Fruit fly (Drosophila melanogaster): Measurements from ENCODE around the gene Bx42.

- no peak for TF ChIP-seq CG8301 (tag; optimal IDR thresholded peaks at IDR 0.05)
- no peak for TF ChIP-seq CG4496 (GFP tag; IDR thresholded peaks at IDR 0.05)
- no peak for TF ChIP-seq CG15710 (tag; optimal IDR thresholded peaks at IDR 0.05)
- TF ChIP-seq gl (tag; optimal IDR thresholded peaks at IDR 0.05) = no peak
- no peak for TF ChIP-seq Pif1A (GFP tag; optimal IDR thresholded peaks at IDR 0.05)
- TF ChIP-seq CG17806 (tag; optimal IDR thresholded peaks at IDR 0.05) = no peak
- TF ChIP-seq CG9948 (tag; optimal IDR thresholded peaks at IDR 0.05) = no peak
- no peak for TF ChIP-seq EcR (GFP tag; optimal IDR thresholded peaks at IDR 0.05)
- TF ChIP-seq D1 (tag; optimal IDR thresholded peaks at IDR 0.05) = no peak
- no peak for TF ChIP-seq CG12605 (GFP tag; IDR thresholded peaks at IDR 0.05)
- no peak for TF ChIP-seq Pif1B (GFP tag; optimal IDR thresholded peaks at IDR 0.05)
- no peak for TF ChIP-seq CG34367 (tag; optimal IDR thresholded peaks at IDR 0.05)
Measured at dm6 chrX:9103308-9104185, 2.9 kb downstream of the Bx42 start, which contains the start of gene CG7766.

Measured in whole organism, pupa.